Fruit fly (Drosophila melanogaster) ovary, adult (tissue): ENCODE results near the gene aralar1.

ENCODE experiments used
- CG17801 ChIP-seq: fragments of 200-800 bp; optimal IDR thresholded peaks from 2 replicates; lab custom pipeline; 2019; ENCODE audit warnings: missing biosample characterization, mild to moderate bottlenecking, missing genetic modification characterization, moderate library complexity; ENCODE audit not compliant: partially characterized antibody

Gene aralar1

dm6 chr3R:30428459-30428858 lies 27.2 kb downstream of the aralar1 start, which contains the start of gene CG15533:
Gene CG15533 (plus strand): TSS chr3R:30428820.
- TF ChIP-seq CG17801 (GFP tag; lab: Kevin White, UChicago) = no peak

dm6 chr3R:30427805-30428359 lies 27.8 kb downstream of the aralar1 start, which contains the start of gene CG2218:
Gene CG2218 (minus strand): TSS chr3R:30428276.
- peak; percentile 32 for TF ChIP-seq CG17801 (GFP tag; lab: Kevin White, UChicago)

dm6 chr3R:30426626-30427025 lies 29.0 kb downstream of the aralar1 start:
- TF ChIP-seq CG17801 (GFP tag; lab: Kevin White, UChicago) = no peak

dm6 chr3R:30425622-30426021 lies 30.0 kb downstream of the aralar1 start:
- TF ChIP-seq CG17801 (GFP tag; lab: Kevin White, UChicago) = no peak

- no peak for TF ChIP-seq CG17801 (GFP tag; lab: Kevin White, UChicago)
These were observed 30.7 kb downstream of the aralar1 start, which contains the start of gene CG15536 for dm6 chr3R:30424993-30425392. Gene CG15536 (minus strand): TSS chr3R:30425162.

dm6 chr3R:30423695-30424094 lies 32.0 kb downstream of the aralar1 start, which contains the start of the genes CG15535 and mRpS18C:
Gene CG15535 (minus strand): TSS chr3R:30423929.
Gene mRpS18C (plus strand): TSS chr3R:30423974.
- TF ChIP-seq CG17801 (GFP tag; lab: Kevin White, UChicago) = peak; percentile 56

- TF ChIP-seq CG17801 (GFP tag; lab: Kevin White, UChicago) = no peak
These were observed 32.8 kb downstream of the aralar1 start, which contains the start of the genes CG2217 and CG42740 for dm6 chr3R:30422871-30423270. Gene CG2217 (minus strand): TSS chr3R:30422971. Gene CG42740 (minus strand): TSS chr3R:30422971.

dm6 chr3R:30419216-30419615 lies 36.5 kb downstream of the aralar1 start:
- TF ChIP-seq CG17801 (GFP tag; lab: Kevin White, UChicago) = no peak

- no peak for TF ChIP-seq CG17801 (GFP tag; lab: Kevin White, UChicago)
These were observed 38.8 kb downstream of the aralar1 start for dm6 chr3R:30416765-30417274.

- no peak for TF ChIP-seq CG17801 (GFP tag; lab: Kevin White, UChicago)
These were observed 41.9 kb downstream of the aralar1 start for dm6 chr3R:30413795-30414194.

dm6 chr3R:30406482-30406881 lies 49.2 kb downstream of the aralar1 start:
- TF ChIP-seq CG17801 (GFP tag; lab: Kevin White, UChicago) = no peak
